Worm (Caenorhabditis elegans): ENCODE results near the gene F12A10.1.

DNA sequence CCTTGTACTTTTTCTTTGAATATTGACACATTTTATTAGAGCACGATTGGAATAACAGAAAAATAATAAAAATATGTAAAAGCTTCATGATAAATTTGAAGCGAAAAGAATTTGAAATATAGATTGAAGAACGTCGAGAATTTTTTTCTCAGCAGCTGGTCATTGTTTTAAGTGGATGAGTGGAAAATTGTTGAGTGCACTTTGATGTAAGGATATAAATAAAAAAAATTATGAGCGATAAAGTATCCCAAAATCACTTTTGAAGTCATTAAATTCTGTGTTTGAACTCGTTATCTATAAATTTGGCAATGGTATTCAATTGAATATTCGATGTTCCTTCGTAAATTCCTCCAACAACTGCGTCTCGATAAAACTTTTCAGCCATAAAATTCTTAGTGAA lies 48.4 kb downstream of the F12A10.1 start, which contains the start of gene ins-13:
- TF ChIP-seq ceh-6 (GFP tag; optimal IDR thresholded peaks at IDR 0.05): no peak
- no peak for TF ChIP-seq lin-11 (tag; optimal IDR thresholded peaks at IDR 0.05)
- TF ChIP-seq pax-1 (tag; optimal IDR thresholded peaks at IDR 0.05): no peak
- TF ChIP-seq fkh-10 (GFP tag; optimal IDR thresholded peaks at IDR 0.05): no peak
- no peak for TF ChIP-seq syd-9 (tag; optimal IDR thresholded peaks at IDR 0.05)
- no peak for TF ChIP-seq dve-1 (tag; optimal IDR thresholded peaks at IDR 0.05)
- TF ChIP-seq sox-4 (tag; optimal IDR thresholded peaks at IDR 0.05): no peak
- no peak for TF ChIP-seq ets-4 (tag; optimal IDR thresholded peaks at IDR 0.05)
- no peak for TF ChIP-seq ztf-16 (tag; optimal IDR thresholded peaks at IDR 0.05)
- TF ChIP-seq nfya-1 (tag; optimal IDR thresholded peaks at IDR 0.05): no peak
- TF ChIP-seq ttx-3 (tag; optimal IDR thresholded peaks at IDR 0.05): no peak
- TF ChIP-seq ceh-48 (tag; optimal IDR thresholded peaks at IDR 0.05): no peak

Data from whole organism, late embryonic.